Fruit fly (Drosophila melanogaster) whole organism, prepupa: Measurements from ENCODE around the gene CG16904.

Source experiments
- CG10631 ChIP-seq: fragments of 200-800 bp; sonication (Bioruptor generic); optimal IDR thresholded peaks from 2 replicates; lab custom pipeline; 2016; ENCODE audit warnings: missing biosample characterization, missing genetic modification characterization
- CG10669 ChIP-seq: fragments of 200-800 bp; sonication (Bioruptor generic); optimal IDR thresholded peaks from 3 replicates; lab custom pipeline; 2018; ENCODE audit warnings: missing biosample characterization, mild to moderate bottlenecking, missing genetic modification characterization, moderate library complexity
- CG11294 ChIP-seq: fragments of 200-800 bp; sonication (Bioruptor generic); IDR thresholded peaks from 2 replicates; pipeline ENCODE4 v1.3.6; 2022; ENCODE audit warnings: missing biosample characterization, missing genetic modification characterization
- CG15336 ChIP-seq: fragments of 200-800 bp; sonication (Bioruptor generic); IDR thresholded peaks from 2 replicates; pipeline ENCODE4 v1.3.6; 2022; ENCODE audit warnings: missing biosample characterization, missing genetic modification characterization
- CG1621 ChIP-seq: fragments of 200-800 bp; sonication (Bioruptor generic); optimal IDR thresholded peaks from 3 replicates; lab custom pipeline; 2018; ENCODE audit warnings: missing biosample characterization, mild to moderate bottlenecking, missing genetic modification characterization
- CG16779 ChIP-seq: fragments of 200-800 bp; sonication (Bioruptor generic); optimal IDR thresholded peaks from 3 replicates; lab custom pipeline; 2017; ENCODE audit warnings: missing biosample characterization, mild to moderate bottlenecking, missing genetic modification characterization
- CG3032 ChIP-seq: fragments of 200-800 bp; optimal IDR thresholded peaks from 2 replicates; lab custom pipeline; 2019; ENCODE audit warnings: missing biosample characterization, mild to moderate bottlenecking, missing genetic modification characterization, moderate library complexity
- CG31627 ChIP-seq: fragments of 200-800 bp; sonication (Bioruptor generic); optimal IDR thresholded peaks from 3 replicates; lab custom pipeline; 2016; ENCODE audit warnings: missing biosample characterization, missing genetic modification characterization
- CG32006 ChIP-seq: fragments of 200-800 bp; sonication (Bioruptor generic); optimal IDR thresholded peaks from 3 replicates; lab custom pipeline; 2017; ENCODE audit warnings: missing biosample characterization, mild to moderate bottlenecking, missing genetic modification characterization
- CG3919 ChIP-seq: fragments of 200-800 bp; sonication (Bioruptor generic); optimal IDR thresholded peaks from 3 replicates; lab custom pipeline; 2016; ENCODE audit warnings: missing biosample characterization, missing genetic modification characterization
- CG4318 ChIP-seq: fragments of 200-800 bp; sonication (Bioruptor generic); optimal IDR thresholded peaks from 3 replicates; lab custom pipeline; 2017; ENCODE audit warnings: missing biosample characterization, mild to moderate bottlenecking, missing genetic modification characterization
- CG6276 ChIP-seq: fragments of 200-800 bp; sonication (Bioruptor generic); optimal IDR thresholded peaks from 2 replicates; lab custom pipeline; 2017; ENCODE audit warnings: missing biosample characterization, mild to moderate bottlenecking, missing genetic modification characterization
- CG6792 ChIP-seq: fragments of 200-800 bp; sonication (Bioruptor generic); optimal IDR thresholded peaks from 3 replicates; lab custom pipeline; 2016; ENCODE audit warnings: missing biosample characterization, missing genetic modification characterization
- CG6808 ChIP-seq: fragments of 200-800 bp; sonication (Bioruptor generic); optimal IDR thresholded peaks from 3 replicates; lab custom pipeline; 2017; ENCODE audit warnings: missing biosample characterization, missing genetic modification characterization, mild to moderate bottlenecking, moderate library complexity, missing genetic modification reagents
- CG8119 ChIP-seq: fragments of 200-800 bp; sonication (Bioruptor generic); IDR thresholded peaks from 3 replicates; pipeline ENCODE4 v1.3.6; 2022; ENCODE audit warnings: missing biosample characterization, missing genetic modification characterization
- CG8319 ChIP-seq: fragments of 200-800 bp; sonication (Bioruptor generic); optimal IDR thresholded peaks from 3 replicates; lab custom pipeline; 2016; ENCODE audit warnings: missing biosample characterization, missing genetic modification characterization
- Eip78C ChIP-seq: fragments of 200-800 bp; sonication (Bioruptor generic); peaks from one replicate; lab custom pipeline; 2016; ENCODE audit warnings: missing biosample characterization, missing genetic modification characterization
- Ets21C ChIP-seq: fragments of 200-800 bp; sonication (Bioruptor generic); optimal IDR thresholded peaks from 3 replicates; lab custom pipeline; 2016; ENCODE audit warnings: missing biosample characterization, missing genetic modification characterization
- Ets96B ChIP-seq: fragments of 200-800 bp; optimal IDR thresholded peaks from 2 replicates; lab custom pipeline; 2019; ENCODE audit warnings: missing biosample characterization, mild to moderate bottlenecking, missing genetic modification characterization, moderate library complexity
- Gug ChIP-seq: fragments of 200-800 bp; sonication (Bioruptor generic); IDR thresholded peaks from 2 replicates; pipeline ENCODE4 v1.3.6; 2022; ENCODE audit warnings: missing biosample characterization, missing genetic modification characterization
- Hr38 ChIP-seq: sonication (Bioruptor generic); optimal IDR thresholded peaks from 2 replicates; lab custom pipeline; 2016; ENCODE audit warnings: missing biosample characterization, missing genetic modification characterization
- Hr4 ChIP-seq: fragments of 200-800 bp; sonication (Bioruptor generic); optimal IDR thresholded peaks from 3 replicates; lab custom pipeline; 2016; ENCODE audit warnings: missing biosample characterization, missing genetic modification characterization
- Lpt ChIP-seq: fragments of 200-800 bp; sonication (Bioruptor generic); optimal IDR thresholded peaks from 3 replicates; lab custom pipeline; 2016; ENCODE audit warnings: missing biosample characterization, missing genetic modification characterization
- Met ChIP-seq: fragments of 200-800 bp; sonication (Bioruptor generic); optimal IDR thresholded peaks from 3 replicates; lab custom pipeline; 2016; ENCODE audit warnings: missing biosample characterization, missing genetic modification characterization
- Sox102F ChIP-seq: fragments of 200-800 bp; sonication (Bioruptor generic); optimal IDR thresholded peaks from 2 replicates; lab custom pipeline; 2016; ENCODE audit warnings: missing biosample characterization, mild to moderate bottlenecking, missing genetic modification characterization
- acj6 ChIP-seq: fragments of 200-800 bp; sonication (Bioruptor generic); optimal IDR thresholded peaks from 3 replicates; lab custom pipeline; 2016; ENCODE audit warnings: missing biosample characterization, missing genetic modification characterization
- dac ChIP-seq: fragments of 200-800 bp; sonication (Bioruptor generic); optimal IDR thresholded peaks from 2 replicates; lab custom pipeline; 2017; ENCODE audit warnings: missing biosample characterization, mild to moderate bottlenecking, missing genetic modification characterization
- dsx ChIP-seq: fragments of 200-800 bp; optimal IDR thresholded peaks from 3 replicates; lab custom pipeline; 2019; ENCODE audit warnings: missing biosample characterization, mild to moderate bottlenecking, missing genetic modification characterization, moderate library complexity; ENCODE audit not compliant: poor library complexity, severe bottlenecking
- eg ChIP-seq: fragments of 200-800 bp; sonication (Bioruptor generic); IDR thresholded peaks from 3 replicates; pipeline ENCODE4 v1.3.6; 2022; ENCODE audit warnings: missing biosample characterization, missing genetic modification characterization
- esn ChIP-seq: fragments of 200-800 bp; sonication (Bioruptor generic); optimal IDR thresholded peaks from 2 replicates; lab custom pipeline; 2016; ENCODE audit warnings: missing biosample characterization, mild to moderate bottlenecking, missing genetic modification characterization, moderate library complexity
- fkh ChIP-seq: fragments of 200-800 bp; sonication (Bioruptor generic); optimal IDR thresholded peaks from 3 replicates; lab custom pipeline; 2017; ENCODE audit warnings: missing biosample characterization, mild to moderate bottlenecking, missing genetic modification characterization, moderate library complexity
- lz ChIP-seq: fragments of 200-800 bp; sonication (Bioruptor generic); optimal IDR thresholded peaks from 3 replicates; lab custom pipeline; 2016; ENCODE audit warnings: missing biosample characterization, missing genetic modification characterization
- salr ChIP-seq, 2 experiments: fragments of 200-800 bp; sonication (Bioruptor generic); optimal IDR thresholded peaks; 3 replicates each; lab custom pipeline; 2016 to 2018; ENCODE audit warnings: missing biosample characterization in 2 of 2, missing genetic modification characterization in 2 of 2, mild to moderate bottlenecking in 1 of 2
- spab ChIP-seq: fragments of 200-800 bp; sonication (Bioruptor generic); optimal IDR thresholded peaks from 2 replicates; lab custom pipeline; 2017; ENCODE audit warnings: missing biosample characterization, mild to moderate bottlenecking, missing genetic modification characterization, missing genetic modification reagents
- ss ChIP-seq, 2 experiments: fragments of 200-800 bp; sonication (Bioruptor generic); optimal IDR thresholded peaks; 2 replicates in 1 of 2; 3 replicates in 1 of 2; lab custom pipeline; 2017 to 2018; ENCODE audit warnings: mild to moderate bottlenecking in 2 of 2, missing biosample characterization in 2 of 2, missing genetic modification characterization in 2 of 2, moderate library complexity in 1 of 2
- svp ChIP-seq: fragments of 200-800 bp; sonication (Bioruptor generic); peaks from one replicate; lab custom pipeline; 2016; ENCODE audit warnings: missing biosample characterization, missing genetic modification characterization
- topi ChIP-seq: fragments of 200-800 bp; sonication (Bioruptor generic); optimal IDR thresholded peaks from 3 replicates; lab custom pipeline; 2016; ENCODE audit warnings: missing biosample characterization, missing genetic modification characterization
- vri ChIP-seq: fragments of 200-800 bp; sonication (Bioruptor generic); optimal IDR thresholded peaks from 3 replicates; lab custom pipeline; 2016; ENCODE audit warnings: missing biosample characterization, mild to moderate bottlenecking, missing genetic modification characterization

Gene CG16904

DNA sequence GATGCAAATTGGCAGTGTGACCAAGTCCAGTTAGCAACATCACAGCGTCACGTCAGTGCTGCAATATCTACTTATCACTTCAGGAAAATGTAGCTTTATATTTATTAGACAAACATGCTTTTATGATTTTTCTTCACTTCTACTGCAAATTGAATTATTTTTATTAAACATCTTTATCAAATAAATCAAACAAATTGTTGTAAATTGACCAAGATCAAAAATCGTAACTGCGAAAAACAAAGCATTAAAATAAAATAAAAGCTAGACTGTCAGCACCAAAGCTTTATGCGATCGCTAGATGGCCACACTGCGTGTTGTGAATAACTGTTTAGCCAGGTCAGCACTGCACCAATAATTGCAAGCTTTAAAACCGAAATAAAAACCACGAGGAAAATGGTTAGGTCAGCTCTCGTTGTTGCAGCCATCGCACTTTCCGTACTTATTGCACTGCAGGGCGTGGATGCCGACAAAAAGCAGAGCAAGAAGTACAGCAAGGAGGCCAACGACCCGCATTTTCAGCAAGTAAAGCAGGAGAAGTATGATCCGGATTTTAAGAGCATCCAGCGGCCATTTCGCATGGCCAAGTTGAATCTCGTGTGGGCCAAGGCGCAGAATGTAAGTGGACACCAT lies 25.5 kb downstream of the CG16904 start, which contains the start of the genes CG12945 and CG8507 (continued):
- TF ChIP-seq CG6808 (GFP tag; lab: Kevin White, UChicago), result no peak
- TF ChIP-seq Lpt (GFP tag; lab: Kevin White, UChicago), result no peak
- TF ChIP-seq, all 60 proteins: peak for 14

DNA sequence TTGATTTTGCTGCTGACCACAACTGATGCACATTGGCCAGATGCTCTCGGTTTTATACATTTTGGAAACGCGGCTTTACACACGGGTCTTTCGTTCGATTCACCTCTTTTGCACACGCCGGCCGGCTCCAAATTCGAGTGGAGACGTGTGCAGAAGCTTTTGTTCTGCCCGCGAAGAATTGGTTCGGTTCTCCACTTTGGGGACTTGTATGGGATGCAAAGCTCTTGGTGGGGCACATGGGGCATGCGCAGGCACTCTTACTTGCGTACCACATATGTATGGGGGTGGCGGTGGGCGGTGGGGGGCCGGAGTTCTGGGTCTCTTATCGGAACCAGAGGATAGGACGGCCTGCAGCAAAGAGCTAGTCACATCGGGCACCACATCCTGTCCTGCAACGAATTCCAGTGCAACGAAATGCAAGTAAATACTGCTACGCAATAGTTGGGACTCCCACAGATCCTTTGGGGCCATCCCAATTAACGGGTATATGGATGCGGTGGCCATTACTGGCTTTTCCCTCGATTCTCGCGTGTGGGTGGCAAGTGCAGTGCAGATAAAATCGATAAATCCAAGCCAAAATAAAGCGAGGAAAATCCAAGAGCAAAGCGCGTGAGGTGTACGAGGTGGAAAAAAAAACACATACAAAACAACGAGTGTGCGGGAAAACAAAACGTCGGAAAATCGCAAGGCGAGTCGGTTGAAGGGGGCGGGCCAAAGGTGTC lies 32.3 kb downstream of the CG16904 start, which contains the start of the genes MtnA and CG8500:
TSS of gene MtnA (minus strand) at position 30 of the 722 bp plus-strand sequence.
TSS of gene CG8500 (plus strand) at position 313 of the 722 bp plus-strand sequence.
- TF ChIP-seq salr (GFP tag; optimal IDR thresholded peaks at IDR 0.05; lab: Kevin White, UChicago), result no peak
- TF ChIP-seq CG15336 (GFP tag; lab: Robert Waterston, UW), result 0 out of 2 replicates have a peak, but pooled peaks have one; percentile 16
- no peak for TF ChIP-seq CG10631 (GFP tag; lab: Kevin White, UChicago)
- no peak for TF ChIP-seq dsx (GFP tag; lab: Kevin White, UChicago)
- TF ChIP-seq CG6276 (GFP tag; lab: Kevin White, UChicago), result no peak
- TF ChIP-seq CG4318 (GFP tag; lab: Kevin White, UChicago), result no peak
- TF ChIP-seq eg (GFP tag; lab: Robert Waterston, UW), result no peak
- TF ChIP-seq esn (GFP tag; lab: Kevin White, UChicago), result no peak
- no peak for TF ChIP-seq Met
- TF ChIP-seq svp, result peak; percentile 70
- TF ChIP-seq ss (GFP tag; optimal IDR thresholded peaks at IDR 0.05; lab: Kevin White, UChicago), result peak in 1 of 2 experiments; percentile 18

DNA sequence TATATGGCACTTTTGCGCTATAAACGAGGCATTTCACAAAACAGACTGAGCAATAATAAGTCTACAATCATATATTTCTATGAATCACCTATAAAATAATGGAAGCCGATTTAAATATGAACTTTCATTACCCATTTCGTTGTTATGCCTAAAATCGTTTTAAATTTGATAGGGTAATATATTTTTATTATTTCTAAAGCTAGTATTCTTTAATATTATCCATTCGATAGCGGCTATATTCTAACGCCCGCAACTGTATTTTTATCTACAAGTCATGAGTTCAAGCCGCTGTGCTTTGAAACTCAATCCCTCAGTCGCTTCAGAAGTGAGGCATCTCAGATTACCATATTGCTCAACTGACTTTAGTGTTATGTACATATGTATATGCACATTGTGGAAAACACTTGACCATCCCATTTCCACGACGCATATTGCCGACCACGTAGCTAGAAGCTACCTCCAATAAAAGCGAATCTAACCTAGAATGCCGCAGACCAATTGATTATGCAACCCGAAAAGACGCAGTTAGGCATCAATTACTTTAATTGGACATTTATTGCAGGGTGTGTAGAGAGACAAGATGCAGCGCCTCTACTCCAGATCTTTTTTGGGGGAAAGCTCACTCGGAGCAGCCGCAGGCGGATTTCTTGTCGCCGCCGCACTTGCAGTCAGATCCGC lies 33.4 kb downstream of the CG16904 start:
- TF ChIP-seq eg (GFP tag; lab: Robert Waterston, UW) (peak; percentile 36; the same call in 1 of the 3 replicates), vri (peak; percentile 23), Met (no peak), salr (GFP tag; optimal IDR thresholded peaks at IDR 0.05; lab: Kevin White, UChicago) (no peak), topi (GFP tag; lab: Kevin White, UChicago) (no peak), spab (no peak), acj6 (GFP tag; lab: Kevin White, UChicago) (peak; percentile 5), Hr4 (GFP tag; lab: Kevin White, UChicago) (peak; percentile 0), svp (peak; percentile 78), Ets96B (tag; lab: Kevin White, UChicago) (peak; percentile 9), esn (GFP tag; lab: Kevin White, UChicago) (peak; percentile 7), CG10631 (GFP tag; lab: Kevin White, UChicago) (peak; percentile 32), CG15336 (GFP tag; lab: Robert Waterston, UW) (peak; percentile 42), Eip78C (GFP tag; lab: Kevin White, UChicago) (peak; percentile 55), CG10669 (GFP tag; lab: Kevin White, UChicago) (no peak), CG3919 (no peak), CG32006 (GFP tag; lab: Kevin White, UChicago) (peak; percentile 41)

DNA sequence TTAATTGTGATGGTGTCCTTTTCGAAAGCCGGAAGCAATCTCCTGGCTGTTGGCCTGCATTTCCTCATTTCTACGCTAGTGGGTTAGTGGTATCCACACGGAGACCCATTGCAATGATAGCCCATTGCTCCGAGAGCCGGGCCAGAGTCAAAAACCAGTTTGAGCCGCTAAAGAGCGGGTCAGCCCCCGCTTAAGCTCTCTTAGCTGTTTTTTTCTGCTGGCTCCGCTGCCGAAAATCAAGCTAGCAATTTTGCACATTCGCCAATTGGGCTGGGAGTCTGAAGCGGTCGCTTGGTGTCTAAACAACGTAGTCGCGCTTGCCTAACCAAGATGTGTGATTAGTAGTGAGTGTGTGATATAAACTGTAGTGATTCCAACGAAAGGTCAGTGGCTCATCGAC lies 37.0 kb downstream of the CG16904 start, which contains the start of gene CG12947:
TSS of gene CG12947 (plus strand) at position 301 of the 400 bp plus-strand sequence.
- TF ChIP-seq CG6276 (GFP tag; lab: Kevin White, UChicago) (peak; percentile 12), Eip78C (GFP tag; lab: Kevin White, UChicago) (peak; percentile 65), CG6792 (GFP tag; lab: Kevin White, UChicago) (no peak), eg (GFP tag; lab: Robert Waterston, UW) (0 out of 3 replicates have a peak, but pooled peaks have one; percentile 22), CG1621 (peak; percentile 1), Ets21C (no peak), CG15336 (GFP tag; lab: Robert Waterston, UW) (peak; percentile 27; the same call in 1 of the 2 replicates)

DNA sequence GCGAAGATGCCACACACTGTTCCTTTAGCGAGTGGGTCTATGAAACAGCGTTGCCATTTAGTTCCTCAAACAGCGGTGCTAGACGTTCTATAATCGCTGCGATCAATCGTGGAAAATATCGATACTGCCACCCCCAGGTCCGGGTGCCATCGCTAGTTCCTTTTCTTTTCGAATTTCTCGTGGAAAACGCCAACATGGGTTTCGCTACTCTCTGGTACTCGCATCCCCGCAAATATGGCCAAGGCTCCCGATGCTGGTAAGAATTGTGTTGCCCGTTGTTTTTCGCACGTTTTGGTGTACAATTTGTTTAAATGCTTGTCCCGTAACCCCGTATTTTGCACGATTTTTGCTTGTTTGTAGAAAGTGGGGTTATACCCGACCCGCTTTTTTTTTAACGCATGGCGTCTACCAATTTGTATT lies 38.8 kb downstream of the CG16904 start, which contains the start of gene RpS29:
TSS of gene RpS29 (plus strand) at position 102 of the 420 bp plus-strand sequence.
- peak; percentile 4 for TF ChIP-seq Hr38 (GFP tag; lab: Kevin White, UChicago)
- no peak for TF ChIP-seq CG8119 (GFP tag; lab: Robert Waterston, UW)
- no peak for TF ChIP-seq dac (GFP tag; lab: Kevin White, UChicago)
- peak; percentile 76 for TF ChIP-seq CG31627
- peak; percentile 22 for TF ChIP-seq Hr4 (GFP tag; lab: Kevin White, UChicago)
- TF ChIP-seq CG16779, result no peak
- TF ChIP-seq eg (GFP tag; lab: Robert Waterston, UW), result 0 out of 3 replicates have a peak, but pooled peaks have one; percentile 44
- TF ChIP-seq CG10631 (GFP tag; lab: Kevin White, UChicago), result peak; percentile 36
- no peak for TF ChIP-seq Ets21C
- peak; percentile 70 for TF ChIP-seq lz (GFP tag; lab: Kevin White, UChicago)
- peak; percentile 50 for TF ChIP-seq Sox102F (GFP tag; lab: Kevin White, UChicago)
- TF ChIP-seq CG8319 (GFP tag; lab: Kevin White, UChicago), result no peak
- no peak for TF ChIP-seq fkh (GFP tag; lab: Kevin White, UChicago)
- TF ChIP-seq CG3032, result peak; percentile 47
- TF ChIP-seq CG11294 (GFP tag; lab: Robert Waterston, UW), result no peak
- TF ChIP-seq Gug, result no peak
- peak; percentile 10 for TF ChIP-seq CG10669 (GFP tag; lab: Kevin White, UChicago)
